Worm (Caenorhabditis elegans) whole organism, young adult: ENCODE measurements around the gene Y102F5A.1.

Experiments used
- ama-1 ChIP-seq, 3 experiments: fragments of 150-350 bp in 1 of 3; sonication (generic microtip) in 2 of 3; optimal IDR thresholded peaks; 2 replicates each; lab custom pipeline; 2014 to 2018; ENCODE audit warnings: missing biosample characterization in 2 of 3, missing genetic modification characterization in 2 of 3, missing genetic modification reagents in 2 of 3
- attf-5 ChIP-seq: fragments of 200-800 bp; sonication (Bioruptor generic); optimal IDR thresholded peaks from 2 replicates; lab custom pipeline; 2018; ENCODE audit warnings: mild to moderate bottlenecking, missing genetic modification characterization, missing compliant biosample characterization
- ceh-27 ChIP-seq: fragments of 200-800 bp; sonication (Bioruptor generic); optimal IDR thresholded peaks from 2 replicates; lab custom pipeline; 2018; ENCODE audit warnings: mild to moderate bottlenecking, missing genetic modification characterization, moderate library complexity, missing compliant biosample characterization
- ceh-58 ChIP-seq: fragments of 200-800 bp; sonication (Bioruptor generic); IDR thresholded peaks from 2 replicates; pipeline ENCODE4 v1.3.6; 2022; ENCODE audit warnings: missing genetic modification characterization, missing compliant biosample characterization
- nfya-2 ChIP-seq: fragments of 200-800 bp; sonication (Bioruptor generic); IDR thresholded peaks from 2 replicates; pipeline ENCODE4 v1.3.6; 2022; ENCODE audit warnings: missing genetic modification reagents, missing genetic modification characterization, missing compliant biosample characterization
- snpc-3.4 ChIP-seq: sonication (generic microtip); optimal IDR thresholded peaks from 2 replicates; lab custom pipeline; 2017; ENCODE audit warnings: missing genetic modification characterization, mild to moderate bottlenecking, missing compliant biosample characterization, antibody characterized with exemption, moderate library complexity, missing genotype, missing genetic modification reagents
- snpc-4 ChIP-seq, 5 experiments: fragments of 150-350 bp in 1 of 5; sonication (generic microtip) in 4 of 5; optimal IDR thresholded peaks; 2 replicates each; lab custom pipeline; 2014 to 2018; ENCODE audit warnings: missing genetic modification characterization in 5 of 5, missing biosample characterization in 3 of 5, antibody characterized with exemption in 2 of 5, mild to moderate bottlenecking in 2 of 5, missing compliant biosample characterization in 2 of 5, missing genotype in 2 of 5, moderate library complexity in 2 of 5, missing genetic modification reagents in 1 of 5
- somi-1 ChIP-seq: fragments of 200-800 bp; sonication (Bioruptor generic); optimal IDR thresholded peaks from 2 replicates; lab custom pipeline; 2018; ENCODE audit warnings: mild to moderate bottlenecking, missing genetic modification characterization, missing compliant biosample characterization
- sptf-2 ChIP-seq: fragments of 200-800 bp; sonication (Bioruptor generic); optimal IDR thresholded peaks from 2 replicates; lab custom pipeline; 2018; ENCODE audit warnings: mild to moderate bottlenecking, missing genetic modification characterization, missing compliant biosample characterization
- ztf-26 ChIP-seq: sonication (generic microtip); optimal IDR thresholded peaks from 2 replicates; lab custom pipeline; 2017; ENCODE audit warnings: missing genetic modification characterization, missing compliant biosample characterization

ce11 chrX:11738602-11739100, 45.5 kb downstream of the Y102F5A.1 start, which contains the start of gene nspa-9:
- no peak for TF ChIP-seq sptf-2
- TF ChIP-seq ama-1 (optimal IDR thresholded peaks at IDR 0.05; lab: Kevin White, UChicago) = no peak
- no peak for TF ChIP-seq ama-1 (GFP tag; optimal IDR thresholded peaks at IDR 0.05; lab: Kevin White, UChicago)
- TF ChIP-seq nfya-2 (GFP tag; lab: Robert Waterston, UW) = no peak
- no peak for TF ChIP-seq ceh-27
- TF ChIP-seq attf-5 = no peak
- TF ChIP-seq snpc-4 (GFP tag; optimal IDR thresholded peaks at IDR 0.05; lab: Kevin White, UChicago) = no peak
- TF ChIP-seq snpc-4 (tag; optimal IDR thresholded peaks at IDR 0.05; lab: Kevin White, UChicago) = no peak
- no peak for TF ChIP-seq somi-1 (GFP tag; lab: Kevin White, UChicago)
- no peak for TF ChIP-seq snpc-3.4
- TF ChIP-seq ztf-26 (tag; lab: Kevin White, UChicago) = no peak
- TF ChIP-seq ceh-58 (GFP tag; lab: Robert Waterston, UW) = no peak
